Fruit fly (Drosophila melanogaster) whole organism, prepupa: ENCODE results near the gene CG11374.

ENCODE experiments used
- Blimp-1 ChIP-seq: fragments of 200-800 bp; sonication (Bioruptor generic); optimal IDR thresholded peaks from 3 replicates; lab custom pipeline; 2017; ENCODE audit warnings: missing biosample characterization, missing genetic modification characterization, mild to moderate bottlenecking, moderate library complexity, missing genetic modification reagents
- CG10631 ChIP-seq: fragments of 200-800 bp; sonication (Bioruptor generic); optimal IDR thresholded peaks from 2 replicates; lab custom pipeline; 2016; ENCODE audit warnings: missing biosample characterization, missing genetic modification characterization
- CG10669 ChIP-seq: fragments of 200-800 bp; sonication (Bioruptor generic); optimal IDR thresholded peaks from 3 replicates; lab custom pipeline; 2018; ENCODE audit warnings: missing biosample characterization, mild to moderate bottlenecking, missing genetic modification characterization, moderate library complexity
- CG11294 ChIP-seq: fragments of 200-800 bp; sonication (Bioruptor generic); IDR thresholded peaks from 2 replicates; pipeline ENCODE4 v1.3.6; 2022; ENCODE audit warnings: missing biosample characterization, missing genetic modification characterization
- CG11762 ChIP-seq: fragments of 200-800 bp; sonication (Bioruptor generic); optimal IDR thresholded peaks from 3 replicates; lab custom pipeline; 2016; ENCODE audit warnings: missing biosample characterization, missing genetic modification characterization; ENCODE audit not compliant: insufficient read depth
- CG15336 ChIP-seq: fragments of 200-800 bp; sonication (Bioruptor generic); IDR thresholded peaks from 2 replicates; pipeline ENCODE4 v1.3.6; 2022; ENCODE audit warnings: missing biosample characterization, missing genetic modification characterization
- CG1621 ChIP-seq: fragments of 200-800 bp; sonication (Bioruptor generic); optimal IDR thresholded peaks from 3 replicates; lab custom pipeline; 2018; ENCODE audit warnings: missing biosample characterization, mild to moderate bottlenecking, missing genetic modification characterization
- CG16779 ChIP-seq: fragments of 200-800 bp; sonication (Bioruptor generic); optimal IDR thresholded peaks from 3 replicates; lab custom pipeline; 2017; ENCODE audit warnings: missing biosample characterization, mild to moderate bottlenecking, missing genetic modification characterization
- CG31627 ChIP-seq: fragments of 200-800 bp; sonication (Bioruptor generic); optimal IDR thresholded peaks from 3 replicates; lab custom pipeline; 2016; ENCODE audit warnings: missing biosample characterization, missing genetic modification characterization
- CG32006 ChIP-seq: fragments of 200-800 bp; sonication (Bioruptor generic); optimal IDR thresholded peaks from 3 replicates; lab custom pipeline; 2017; ENCODE audit warnings: missing biosample characterization, mild to moderate bottlenecking, missing genetic modification characterization
- CG4318 ChIP-seq: fragments of 200-800 bp; sonication (Bioruptor generic); optimal IDR thresholded peaks from 3 replicates; lab custom pipeline; 2017; ENCODE audit warnings: missing biosample characterization, mild to moderate bottlenecking, missing genetic modification characterization
- CG6163 ChIP-seq: fragments of 200-800 bp; sonication (Bioruptor generic); IDR thresholded peaks from 3 replicates; pipeline ENCODE4 v1.3.6; 2022; ENCODE audit warnings: missing biosample characterization, missing genetic modification characterization
- CG7368 ChIP-seq: fragments of 200-800 bp; sonication (Bioruptor generic); optimal IDR thresholded peaks from 3 replicates; lab custom pipeline; 2016; ENCODE audit warnings: missing biosample characterization, missing genetic modification characterization
- CG8119 ChIP-seq: fragments of 200-800 bp; sonication (Bioruptor generic); IDR thresholded peaks from 3 replicates; pipeline ENCODE4 v1.3.6; 2022; ENCODE audit warnings: missing biosample characterization, missing genetic modification characterization
- CG8319 ChIP-seq: fragments of 200-800 bp; sonication (Bioruptor generic); optimal IDR thresholded peaks from 3 replicates; lab custom pipeline; 2016; ENCODE audit warnings: missing biosample characterization, missing genetic modification characterization
- CG8632 ChIP-seq: fragments of 200-800 bp; sonication (Bioruptor generic); optimal IDR thresholded peaks from 3 replicates; lab custom pipeline; 2016; ENCODE audit warnings: missing biosample characterization, missing genetic modification characterization
- Eip75B ChIP-seq: fragments of 200-800 bp; sonication (Bioruptor generic); optimal IDR thresholded peaks from 3 replicates; lab custom pipeline; 2016; ENCODE audit warnings: missing biosample characterization, missing genetic modification characterization
- Eip78C ChIP-seq: fragments of 200-800 bp; sonication (Bioruptor generic); peaks from one replicate; lab custom pipeline; 2016; ENCODE audit warnings: missing biosample characterization, missing genetic modification characterization
- Eip93F ChIP-seq: fragments of 200-800 bp; sonication (Bioruptor generic); optimal IDR thresholded peaks from 2 replicates; lab custom pipeline; 2016; ENCODE audit warnings: missing biosample characterization, mild to moderate bottlenecking, missing genetic modification characterization
- Ets96B ChIP-seq: fragments of 200-800 bp; optimal IDR thresholded peaks from 2 replicates; lab custom pipeline; 2019; ENCODE audit warnings: missing biosample characterization, mild to moderate bottlenecking, missing genetic modification characterization, moderate library complexity
- Hr38 ChIP-seq: sonication (Bioruptor generic); optimal IDR thresholded peaks from 2 replicates; lab custom pipeline; 2016; ENCODE audit warnings: missing biosample characterization, missing genetic modification characterization
- Hr39 ChIP-seq: fragments of 200-800 bp; sonication (Bioruptor generic); optimal IDR thresholded peaks from 2 replicates; lab custom pipeline; 2016; ENCODE audit warnings: missing biosample characterization, missing genetic modification characterization
- Hr4 ChIP-seq: fragments of 200-800 bp; sonication (Bioruptor generic); optimal IDR thresholded peaks from 3 replicates; lab custom pipeline; 2016; ENCODE audit warnings: missing biosample characterization, missing genetic modification characterization
- Lpt ChIP-seq: fragments of 200-800 bp; sonication (Bioruptor generic); optimal IDR thresholded peaks from 3 replicates; lab custom pipeline; 2016; ENCODE audit warnings: missing biosample characterization, missing genetic modification characterization
- Met ChIP-seq: fragments of 200-800 bp; sonication (Bioruptor generic); optimal IDR thresholded peaks from 3 replicates; lab custom pipeline; 2016; ENCODE audit warnings: missing biosample characterization, missing genetic modification characterization
- OdsH ChIP-seq: fragments of 200-800 bp; sonication (Bioruptor generic); optimal IDR thresholded peaks from 3 replicates; lab custom pipeline; 2016; ENCODE audit warnings: missing biosample characterization, missing genetic modification characterization
- Smox ChIP-seq: fragments of 200-800 bp; sonication (Bioruptor generic); optimal IDR thresholded peaks from 3 replicates; lab custom pipeline; 2016; ENCODE audit warnings: missing biosample characterization, missing genetic modification characterization
- Sox102F ChIP-seq: fragments of 200-800 bp; sonication (Bioruptor generic); optimal IDR thresholded peaks from 2 replicates; lab custom pipeline; 2016; ENCODE audit warnings: missing biosample characterization, mild to moderate bottlenecking, missing genetic modification characterization
- Sox14 ChIP-seq: fragments of 200-800 bp; sonication (Bioruptor generic); optimal IDR thresholded peaks from 3 replicates; lab custom pipeline; 2016; ENCODE audit warnings: missing biosample characterization, missing genetic modification characterization
- Sox15 ChIP-seq: fragments of 200-800 bp; sonication (Bioruptor generic); optimal IDR thresholded peaks from 3 replicates; lab custom pipeline; 2016; ENCODE audit warnings: missing biosample characterization, missing genetic modification characterization
- achi ChIP-seq: fragments of 200-800 bp; sonication (Bioruptor generic); optimal IDR thresholded peaks from 3 replicates; lab custom pipeline; 2016; ENCODE audit warnings: missing biosample characterization, missing genetic modification characterization
- acj6 ChIP-seq: fragments of 200-800 bp; sonication (Bioruptor generic); optimal IDR thresholded peaks from 3 replicates; lab custom pipeline; 2016; ENCODE audit warnings: missing biosample characterization, missing genetic modification characterization
- dsx ChIP-seq: fragments of 200-800 bp; optimal IDR thresholded peaks from 3 replicates; lab custom pipeline; 2019; ENCODE audit warnings: missing biosample characterization, mild to moderate bottlenecking, missing genetic modification characterization, moderate library complexity; ENCODE audit not compliant: poor library complexity, severe bottlenecking
- eg ChIP-seq: fragments of 200-800 bp; sonication (Bioruptor generic); IDR thresholded peaks from 3 replicates; pipeline ENCODE4 v1.3.6; 2022; ENCODE audit warnings: missing biosample characterization, missing genetic modification characterization
- esn ChIP-seq: fragments of 200-800 bp; sonication (Bioruptor generic); optimal IDR thresholded peaks from 2 replicates; lab custom pipeline; 2016; ENCODE audit warnings: missing biosample characterization, mild to moderate bottlenecking, missing genetic modification characterization, moderate library complexity
- fd59A ChIP-seq: fragments of 200-800 bp; sonication (Bioruptor generic); optimal IDR thresholded peaks from 2 replicates; lab custom pipeline; 2017; ENCODE audit warnings: missing biosample characterization, mild to moderate bottlenecking, missing genetic modification characterization, missing genetic modification reagents
- fkh ChIP-seq: fragments of 200-800 bp; sonication (Bioruptor generic); optimal IDR thresholded peaks from 3 replicates; lab custom pipeline; 2017; ENCODE audit warnings: missing biosample characterization, mild to moderate bottlenecking, missing genetic modification characterization, moderate library complexity
- lz ChIP-seq: fragments of 200-800 bp; sonication (Bioruptor generic); optimal IDR thresholded peaks from 3 replicates; lab custom pipeline; 2016; ENCODE audit warnings: missing biosample characterization, missing genetic modification characterization
- pdm3 ChIP-seq: fragments of 200-800 bp; sonication (Bioruptor generic); optimal IDR thresholded peaks from 3 replicates; lab custom pipeline; 2016; ENCODE audit warnings: missing biosample characterization, missing genetic modification characterization
- salr ChIP-seq, 2 experiments: fragments of 200-800 bp; sonication (Bioruptor generic); optimal IDR thresholded peaks; 3 replicates each; lab custom pipeline; 2016 to 2018; ENCODE audit warnings: missing biosample characterization in 2 of 2, missing genetic modification characterization in 2 of 2, mild to moderate bottlenecking in 1 of 2
- spab ChIP-seq: fragments of 200-800 bp; sonication (Bioruptor generic); optimal IDR thresholded peaks from 2 replicates; lab custom pipeline; 2017; ENCODE audit warnings: missing biosample characterization, mild to moderate bottlenecking, missing genetic modification characterization, missing genetic modification reagents
- ss ChIP-seq, 2 experiments: fragments of 200-800 bp; sonication (Bioruptor generic); optimal IDR thresholded peaks; 2 replicates in 1 of 2; 3 replicates in 1 of 2; lab custom pipeline; 2017 to 2018; ENCODE audit warnings: mild to moderate bottlenecking in 2 of 2, missing biosample characterization in 2 of 2, missing genetic modification characterization in 2 of 2, moderate library complexity in 1 of 2
- svp ChIP-seq: fragments of 200-800 bp; sonication (Bioruptor generic); peaks from one replicate; lab custom pipeline; 2016; ENCODE audit warnings: missing biosample characterization, missing genetic modification characterization
- topi ChIP-seq: fragments of 200-800 bp; sonication (Bioruptor generic); optimal IDR thresholded peaks from 3 replicates; lab custom pipeline; 2016; ENCODE audit warnings: missing biosample characterization, missing genetic modification characterization
- vri ChIP-seq: fragments of 200-800 bp; sonication (Bioruptor generic); optimal IDR thresholded peaks from 3 replicates; lab custom pipeline; 2016; ENCODE audit warnings: missing biosample characterization, mild to moderate bottlenecking, missing genetic modification characterization

CG11374 gene

DNA sequence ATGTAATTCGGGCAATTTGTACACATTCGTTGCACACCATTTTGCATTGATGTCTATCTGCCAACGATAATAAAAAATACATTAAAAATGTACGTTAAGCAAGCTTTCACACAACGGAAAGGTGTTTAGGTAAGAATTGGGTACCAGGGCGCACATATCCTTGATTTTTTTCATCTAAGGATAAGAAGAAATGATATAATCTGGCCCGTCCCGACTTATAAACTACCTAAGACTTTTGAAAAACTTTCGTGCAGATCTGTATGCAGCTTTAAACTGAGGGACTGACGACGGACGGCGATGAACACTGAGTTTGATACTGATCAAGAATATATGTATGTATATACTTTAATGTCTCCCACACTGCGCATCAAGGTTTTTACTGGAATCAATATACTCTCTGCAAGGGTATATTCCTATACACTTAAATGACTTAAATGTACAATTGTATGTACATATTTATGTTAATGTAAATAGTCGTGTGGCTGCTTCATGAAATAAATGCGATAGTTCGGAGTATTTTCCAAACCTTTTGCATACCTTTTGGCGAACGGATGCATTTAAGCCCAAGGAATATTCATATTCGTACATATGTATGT is 10.7 kb upstream of the CG11374 start, which contains the start of gene Cda5:
Gene Cda5, minus strand, starts transcription at position 51 of the 596 bp plus-strand sequence.
- no peak for TF ChIP-seq Lpt (GFP tag; lab: Kevin White, UChicago)
- no peak for TF ChIP-seq svp (GFP tag; lab: Kevin White, UChicago)
- TF ChIP-seq CG4318: no peak
- no peak for TF ChIP-seq eg (GFP tag; lab: Robert Waterston, UW)
- no peak for TF ChIP-seq OdsH (GFP tag; lab: Kevin White, UChicago)
- no peak for TF ChIP-seq CG16779 (tag; lab: Kevin White, UChicago)
- no peak for TF ChIP-seq CG31627 (GFP tag; lab: Kevin White, UChicago)
- TF ChIP-seq achi: no peak
- no peak for TF ChIP-seq Smox (GFP tag; lab: Kevin White, UChicago)
- TF ChIP-seq Sox14 (GFP tag; lab: Kevin White, UChicago): no peak
- no peak for TF ChIP-seq fkh (GFP tag; lab: Kevin White, UChicago)
- no peak for TF ChIP-seq salr (GFP tag; optimal IDR thresholded peaks at IDR 0.05; lab: Kevin White, UChicago)
- TF ChIP-seq Hr4 (GFP tag; lab: Kevin White, UChicago): peak; percentile 44
- no peak for TF ChIP-seq CG10669 (GFP tag; lab: Kevin White, UChicago)
- no peak for TF ChIP-seq Eip93F
- no peak for TF ChIP-seq spab
- no peak for TF ChIP-seq ss (GFP tag; optimal IDR thresholded peaks at IDR 0.05; lab: Kevin White, UChicago)
- no peak for TF ChIP-seq CG8632 (GFP tag; lab: Kevin White, UChicago)
- TF ChIP-seq dsx: no peak
- no peak for TF ChIP-seq Sox15 (GFP tag; lab: Kevin White, UChicago)
- TF ChIP-seq Hr39 (GFP tag; lab: Kevin White, UChicago): no peak
- peak; percentile 61 for TF ChIP-seq Eip78C (GFP tag; lab: Kevin White, UChicago)
- TF ChIP-seq Blimp-1 (GFP tag; lab: Kevin White, UChicago): no peak
- no peak for TF ChIP-seq vri (GFP tag; lab: Kevin White, UChicago)
- TF ChIP-seq CG32006 (GFP tag; lab: Kevin White, UChicago): peak; percentile 12
- TF ChIP-seq fd59A (GFP tag; lab: Kevin White, UChicago): no peak
- TF ChIP-seq CG11762 (GFP tag; lab: Kevin White, UChicago): no peak
- no peak for TF ChIP-seq CG6163 (GFP tag; lab: Robert Waterston, UW)
- TF ChIP-seq Met (GFP tag; lab: Kevin White, UChicago): no peak
- no peak for TF ChIP-seq Sox102F
- TF ChIP-seq Ets96B (tag; lab: Kevin White, UChicago): no peak
- TF ChIP-seq CG1621 (tag; lab: Kevin White, UChicago): no peak
- TF ChIP-seq CG8119 (GFP tag; lab: Robert Waterston, UW): 0 out of 3 replicates have a peak, but pooled peaks have one; percentile 13
- no peak for TF ChIP-seq lz (GFP tag; lab: Kevin White, UChicago)
- no peak for TF ChIP-seq CG10631 (GFP tag; lab: Kevin White, UChicago)
- TF ChIP-seq pdm3 (GFP tag; lab: Kevin White, UChicago): peak; percentile 25
- no peak for TF ChIP-seq CG8319 (GFP tag; lab: Kevin White, UChicago)

DNA sequence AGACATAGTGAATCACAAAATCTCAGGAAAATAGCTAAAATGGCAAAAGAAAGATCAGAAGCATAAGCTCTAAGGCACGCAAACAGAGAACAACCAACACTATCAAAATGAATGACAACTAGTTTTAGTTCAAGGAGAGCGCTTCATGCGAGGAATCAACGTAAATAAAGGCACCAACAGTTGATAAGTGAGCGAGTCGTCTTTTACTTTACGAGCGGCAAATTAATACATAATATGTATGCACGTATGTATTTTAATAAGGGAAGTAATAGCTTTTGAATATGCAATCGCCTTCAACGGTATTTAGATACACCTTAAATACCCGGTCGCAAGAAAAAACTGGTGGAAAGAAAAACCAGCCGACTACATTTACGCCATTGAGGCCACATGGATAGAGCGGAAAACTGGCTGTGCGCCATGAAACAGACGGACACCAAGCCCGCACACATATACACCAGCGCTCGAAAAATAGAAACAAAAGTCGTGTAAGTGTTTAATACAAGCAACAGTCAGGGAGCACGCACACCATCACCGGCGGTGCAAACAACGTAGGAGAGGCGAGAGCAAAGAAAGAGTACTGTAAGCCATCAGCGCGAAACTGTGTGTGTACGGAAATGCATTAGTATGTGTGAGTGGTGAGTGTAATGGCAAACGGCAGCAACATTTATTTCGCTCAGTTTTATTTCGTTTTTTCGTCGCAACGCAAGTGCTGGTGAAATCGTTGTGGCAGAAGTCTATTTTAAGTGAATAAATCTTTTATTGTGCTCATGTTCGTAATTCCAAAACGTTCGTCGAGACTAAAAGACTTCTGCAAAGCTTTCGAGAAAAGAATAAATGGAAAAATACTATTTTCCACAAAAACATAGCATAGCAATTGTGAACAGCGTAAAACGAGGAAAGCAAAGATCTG is 9.5 kb upstream of the CG11374 start, which contains the start of gene dbr:
Gene dbr, plus strand, starts transcription at position 114 of the 910 bp plus-strand sequence.
- TF ChIP-seq Eip93F (no peak), Sox15 (GFP tag; lab: Kevin White, UChicago) (no peak), CG6163 (GFP tag; lab: Robert Waterston, UW) (peak; percentile 88), topi (GFP tag; lab: Kevin White, UChicago) (peak; percentile 19), acj6 (GFP tag; lab: Kevin White, UChicago) (no peak), CG11294 (GFP tag; lab: Robert Waterston, UW) (peak; percentile 56; the same call in 1 of the 2 replicates), dsx (peak; percentile 76), Hr38 (GFP tag; lab: Kevin White, UChicago) (no peak), CG11762 (GFP tag; lab: Kevin White, UChicago) (peak; percentile 10), CG7368 (peak; percentile 4), spab (peak; percentile 55), CG15336 (GFP tag; lab: Robert Waterston, UW) (peak; percentile 67), Blimp-1 (GFP tag; lab: Kevin White, UChicago) (peak; percentile 10), Smox (GFP tag; lab: Kevin White, UChicago) (no peak), Lpt (GFP tag; lab: Kevin White, UChicago) (peak; percentile 73), salr (GFP tag; optimal IDR thresholded peaks at IDR 0.05; lab: Kevin White, UChicago) (peak; percentile 48 to 62), ss (GFP tag; optimal IDR thresholded peaks at IDR 0.05; lab: Kevin White, UChicago) (peak; percentile 65 to 84), Met (GFP tag; lab: Kevin White, UChicago) (peak; percentile 30), Hr4 (GFP tag; lab: Kevin White, UChicago) (no peak), esn (GFP tag; lab: Kevin White, UChicago) (peak; percentile 33), achi (no peak), Eip75B (GFP tag; lab: Kevin White, UChicago) (peak; percentile 43)
